Worm (Caenorhabditis elegans) whole organism, young adult: ENCODE results near the gene pph-4.2.

Experiments
- B0019.2 ChIP-seq: fragments of 200-800 bp; sonication (Bioruptor generic); conservative IDR thresholded peaks from 2 replicates; pipeline ENCODE4 v1.3.6; 2022; ENCODE audit warnings: missing genetic modification reagents, missing genetic modification characterization, missing compliant biosample characterization
- B0035.1 ChIP-seq: sonication (generic microtip); optimal IDR thresholded peaks from 2 replicates; lab custom pipeline; 2016; ENCODE audit warnings: missing genetic modification characterization, mild to moderate bottlenecking, missing compliant biosample characterization, missing genotype, missing genetic modification reagents
- B0261.1 ChIP-seq: sonication (generic microtip); optimal IDR thresholded peaks from 2 replicates; lab custom pipeline; 2016; ENCODE audit warnings: mild to moderate bottlenecking, missing genetic modification characterization, moderate library complexity, missing compliant biosample characterization
- F10E7.11 ChIP-seq: sonication (generic microtip); optimal IDR thresholded peaks from 2 replicates; lab custom pipeline; 2017; ENCODE audit warnings: mild to moderate bottlenecking, missing genetic modification characterization, moderate library complexity, missing compliant biosample characterization
- F23B12.7 ChIP-seq: sonication (generic microtip); optimal IDR thresholded peaks from 2 replicates; lab custom pipeline; 2017; ENCODE audit warnings: missing genetic modification characterization, mild to moderate bottlenecking, missing compliant biosample characterization, antibody characterized with exemption, moderate library complexity; ENCODE audit not compliant: insufficient read depth
- F37B4.10 ChIP-seq: fragments of 200-800 bp; sonication (Bioruptor generic); IDR thresholded peaks from 2 replicates; pipeline ENCODE4 v1.3.6; 2022; ENCODE audit warnings: missing genetic modification characterization, missing compliant biosample characterization
- F39B2.1 ChIP-seq: fragments of 200-800 bp; sonication (Bioruptor generic); IDR thresholded peaks from 2 replicates; pipeline ENCODE4 v1.3.6; 2022; ENCODE audit warnings: missing genetic modification reagents, missing genetic modification characterization, missing compliant biosample characterization
- T26A5.8 ChIP-seq: sonication (generic microtip); optimal IDR thresholded peaks from 2 replicates; lab custom pipeline; 2016; ENCODE audit warnings: missing genetic modification characterization, missing compliant biosample characterization
- Y79H2A.3 ChIP-seq: fragments of 200-800 bp; sonication (Bioruptor generic); conservative IDR thresholded peaks from 2 replicates; pipeline ENCODE4 v1.3.6; 2022; ENCODE audit warnings: missing genetic modification reagents, missing genetic modification characterization, missing compliant biosample characterization
- Y95B8A.8 ChIP-seq: fragments of 200-800 bp; sonication (Bioruptor generic); IDR thresholded peaks from 2 replicates; pipeline ENCODE4 v1.3.6; 2022; ENCODE audit warnings: missing genetic modification reagents, missing genetic modification characterization, missing compliant biosample characterization
- ZK185.1 ChIP-seq: sonication (generic microtip); optimal IDR thresholded peaks from 2 replicates; lab custom pipeline; 2016; ENCODE audit warnings: mild to moderate bottlenecking, missing genetic modification characterization, missing compliant biosample characterization; ENCODE audit not compliant: poor library complexity, severe bottlenecking
- ama-1 ChIP-seq, 3 experiments: fragments of 150-350 bp in 1 of 3; sonication (generic microtip) in 2 of 3; optimal IDR thresholded peaks; 2 replicates each; lab custom pipeline; 2014 to 2018; ENCODE audit warnings: missing biosample characterization in 2 of 3, missing genetic modification characterization in 2 of 3, missing genetic modification reagents in 2 of 3
- aptf-3 ChIP-seq: fragments of 200-800 bp; sonication (Bioruptor generic); IDR thresholded peaks from 2 replicates; pipeline ENCODE4 v1.3.6; 2022; ENCODE audit warnings: missing genetic modification characterization, missing compliant biosample characterization
- attf-3 ChIP-seq: fragments of 200-800 bp; sonication (Bioruptor generic); conservative IDR thresholded peaks from 2 replicates; pipeline ENCODE4 v1.3.6; 2022; ENCODE audit warnings: missing genetic modification reagents, missing genetic modification characterization, missing compliant biosample characterization
- attf-5 ChIP-seq: fragments of 200-800 bp; sonication (Bioruptor generic); optimal IDR thresholded peaks from 2 replicates; lab custom pipeline; 2018; ENCODE audit warnings: mild to moderate bottlenecking, missing genetic modification characterization, missing compliant biosample characterization
- bed-2 ChIP-seq: fragments of 200-800 bp; sonication (Bioruptor generic); IDR thresholded peaks from 2 replicates; pipeline ENCODE4 v1.3.6; 2022; ENCODE audit warnings: missing genetic modification reagents, missing genetic modification characterization, missing compliant biosample characterization
- ccch-3 ChIP-seq: fragments of 200-800 bp; sonication (Bioruptor generic); optimal IDR thresholded peaks from 2 replicates; lab custom pipeline; 2018; ENCODE audit warnings: mild to moderate bottlenecking, missing genetic modification characterization, missing compliant biosample characterization
- cebp-1 ChIP-seq, 2 experiments: fragments of 200-800 bp in 1 of 2; sonication (Bioruptor generic) in 1 of 2; sonication (generic microtip) in 1 of 2; IDR thresholded peaks in 1 of 2; optimal IDR thresholded peaks in 1 of 2; 2 replicates each; pipeline versions ENCODE4 v1.3.6 to Lab custom; 2017 to 2022; ENCODE audit warnings: missing compliant biosample characterization in 2 of 2, missing genetic modification characterization in 2 of 2, mild to moderate bottlenecking in 1 of 2, missing genetic modification reagents in 1 of 2, moderate library complexity in 1 of 2
- cebp-2 ChIP-seq: fragments of 200-800 bp; sonication (Bioruptor generic); IDR thresholded peaks from 2 replicates; pipeline ENCODE4 v1.3.6; 2022; ENCODE audit warnings: missing genetic modification characterization, missing compliant biosample characterization
- ceh-100 ChIP-seq: fragments of 200-800 bp; sonication (Bioruptor generic); IDR thresholded peaks from 2 replicates; pipeline ENCODE4 v1.3.6; 2022; ENCODE audit warnings: missing genetic modification reagents, missing genetic modification characterization, missing compliant biosample characterization
- ceh-27 ChIP-seq: fragments of 200-800 bp; sonication (Bioruptor generic); optimal IDR thresholded peaks from 2 replicates; lab custom pipeline; 2018; ENCODE audit warnings: mild to moderate bottlenecking, missing genetic modification characterization, moderate library complexity, missing compliant biosample characterization
- ceh-40 ChIP-seq: fragments of 200-800 bp; sonication (Bioruptor generic); IDR thresholded peaks from 2 replicates; pipeline ENCODE4 v1.3.6; 2022; ENCODE audit warnings: missing genetic modification characterization, missing compliant biosample characterization
- dox-1 ChIP-seq: fragments of 200-800 bp; sonication (Bioruptor generic); IDR thresholded peaks from 2 replicates; pipeline ENCODE4 v1.3.6; 2022; ENCODE audit warnings: missing genetic modification reagents, missing genetic modification characterization, missing compliant biosample characterization
- dpl-1 ChIP-seq: fragments of 150-350 bp; optimal IDR thresholded peaks from 2 replicates; lab custom pipeline; 2014; ENCODE audit warnings: missing biosample characterization, missing genetic modification reagents, missing genetic modification characterization
- efl-1 ChIP-seq: fragments of 150-350 bp; optimal IDR thresholded peaks from 2 replicates; lab custom pipeline; 2014; ENCODE audit warnings: missing biosample characterization, missing genetic modification reagents, missing genetic modification characterization
- egrh-3 ChIP-seq: fragments of 200-800 bp; sonication (Bioruptor generic); IDR thresholded peaks from 2 replicates; pipeline ENCODE4 v1.3.6; 2022; ENCODE audit warnings: missing genetic modification reagents, missing genetic modification characterization, missing compliant biosample characterization
- fkh-3 ChIP-seq: sonication (generic microtip); optimal IDR thresholded peaks from 2 replicates; lab custom pipeline; 2016; ENCODE audit warnings: mild to moderate bottlenecking, missing genetic modification characterization, missing compliant biosample characterization
- hlh-12 ChIP-seq: sonication (generic microtip); optimal IDR thresholded peaks from 2 replicates; lab custom pipeline; 2016; ENCODE audit warnings: missing genetic modification characterization, missing compliant biosample characterization
- hlh-26 ChIP-seq: fragments of 200-800 bp; sonication (Bioruptor generic); conservative IDR thresholded peaks from 2 replicates; pipeline ENCODE4 v1.3.6; 2022; ENCODE audit warnings: missing genetic modification reagents, missing genetic modification characterization, missing compliant biosample characterization
- hmg-20 ChIP-seq: fragments of 200-800 bp; sonication (Bioruptor generic); IDR thresholded peaks from 2 replicates; pipeline ENCODE4 v1.3.6; 2022; ENCODE audit warnings: missing genetic modification reagents, missing genetic modification characterization, missing compliant biosample characterization
- let-526 ChIP-seq: fragments of 200-800 bp; sonication (Bioruptor generic); IDR thresholded peaks from 2 replicates; pipeline ENCODE4 v1.3.6; 2022; ENCODE audit warnings: missing genetic modification reagents, missing genetic modification characterization, missing compliant biosample characterization
- lin-26 ChIP-seq: fragments of 200-800 bp; sonication (Bioruptor generic); IDR thresholded peaks from 2 replicates; pipeline ENCODE4 v1.3.6; 2022; ENCODE audit warnings: missing genetic modification reagents, missing genetic modification characterization, missing compliant biosample characterization
- lin-35 ChIP-seq, 3 experiments: fragments of 150-350 bp in 2 of 3; sonication (generic microtip) in 1 of 3; optimal IDR thresholded peaks; 2 replicates each; lab custom pipeline; 2014 to 2018; ENCODE audit warnings: missing biosample characterization in 3 of 3, missing genetic modification characterization in 3 of 3, missing genetic modification reagents in 3 of 3
- madf-10 ChIP-seq: sonication (generic microtip); optimal IDR thresholded peaks from 2 replicates; lab custom pipeline; 2016; ENCODE audit warnings: mild to moderate bottlenecking, missing genetic modification characterization, missing compliant biosample characterization
- nfyb-1 ChIP-seq: fragments of 200-800 bp; sonication (Bioruptor generic); IDR thresholded peaks from 2 replicates; pipeline ENCODE4 v1.3.6; 2022; ENCODE audit warnings: missing genetic modification reagents, missing genetic modification characterization, missing compliant biosample characterization
- nhr-179 ChIP-seq: sonication (generic microtip); optimal IDR thresholded peaks from 2 replicates; lab custom pipeline; 2016; ENCODE audit warnings: mild to moderate bottlenecking, missing genetic modification characterization, missing compliant biosample characterization
- rpc-1 ChIP-seq, 2 experiments: fragments of 150-350 bp in 1 of 2; sonication (generic microtip) in 1 of 2; optimal IDR thresholded peaks; 2 replicates each; lab custom pipeline; 2014 to 2018; ENCODE audit warnings: missing biosample characterization in 1 of 2, missing genetic modification characterization in 1 of 2, missing genetic modification reagents in 1 of 2, missing genotype in 1 of 2
- sea-2 ChIP-seq: fragments of 200-800 bp; sonication (Bioruptor generic); IDR thresholded peaks from 2 replicates; pipeline ENCODE4 v1.3.6; 2022; ENCODE audit warnings: missing genetic modification characterization, missing compliant biosample characterization
- sptf-2 ChIP-seq: fragments of 200-800 bp; sonication (Bioruptor generic); optimal IDR thresholded peaks from 2 replicates; lab custom pipeline; 2018; ENCODE audit warnings: mild to moderate bottlenecking, missing genetic modification characterization, missing compliant biosample characterization
- unc-62 ChIP-seq: fragments of 150-350 bp; optimal IDR thresholded peaks from 2 replicates; lab custom pipeline; 2014; ENCODE audit warnings: missing biosample characterization, missing genetic modification reagents, missing genetic modification characterization
- xnd-1 ChIP-seq: sonication (generic microtip); optimal IDR thresholded peaks from 2 replicates; lab custom pipeline; 2016; ENCODE audit warnings: missing genotype, missing genetic modification reagents, missing genetic modification characterization, missing compliant biosample characterization
- ztf-22 ChIP-seq: fragments of 200-800 bp; sonication (Bioruptor generic); optimal IDR thresholded peaks from 2 replicates; lab custom pipeline; 2018; ENCODE audit warnings: mild to moderate bottlenecking, missing genetic modification characterization, moderate library complexity, missing compliant biosample characterization
- ztf-25 ChIP-seq: fragments of 200-800 bp; sonication (Bioruptor generic); IDR thresholded peaks from 2 replicates; pipeline ENCODE4 v1.3.6; 2022; ENCODE audit warnings: missing genetic modification reagents, missing genetic modification characterization, missing compliant biosample characterization
- ztf-26 ChIP-seq: sonication (generic microtip); optimal IDR thresholded peaks from 2 replicates; lab custom pipeline; 2017; ENCODE audit warnings: missing genetic modification characterization, missing compliant biosample characterization
- ztf-28 ChIP-seq: fragments of 200-800 bp; sonication (Bioruptor generic); IDR thresholded peaks from 2 replicates; pipeline ENCODE4 v1.3.6; 2022; ENCODE audit warnings: missing genetic modification reagents, missing genetic modification characterization, missing compliant biosample characterization

pph-4.2 gene

DNA sequence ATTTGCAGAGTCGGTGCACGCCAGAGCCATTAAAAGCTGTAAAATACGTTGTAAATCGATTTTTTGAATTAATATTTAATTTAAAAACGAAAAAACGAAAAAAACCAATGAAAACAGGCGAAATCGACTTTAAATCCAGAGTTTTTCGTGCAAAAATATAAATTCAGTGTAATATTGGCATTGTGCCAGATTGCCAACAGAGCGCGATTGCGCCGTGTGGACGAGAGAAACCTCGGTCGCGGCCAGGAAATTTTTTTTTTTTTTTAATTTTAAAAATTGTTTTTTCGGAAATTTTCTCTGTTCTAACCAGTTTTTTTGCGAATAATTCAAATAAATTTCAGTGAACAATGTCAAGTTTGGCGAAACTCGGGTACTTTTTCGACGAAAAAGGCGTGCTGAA, 25.7 kb downstream of the pph-4.2 start, which contains the start of the genes pph-4.1 and Y75B8A.31 (continued):
- no peak for TF ChIP-seq ZK185.1 (tag; lab: Kevin White, UChicago)
- TF ChIP-seq efl-1 (GFP tag; lab: Kevin White, UChicago), result peak; percentile 42
- TF ChIP-seq ztf-28, result peak; percentile 74; the same call in 1 of the 2 replicates
- TF ChIP-seq hlh-26 (GFP tag; lab: Robert Waterston, UW), result no peak
- no peak for TF ChIP-seq hlh-12 (tag; lab: Kevin White, UChicago)
- peak; percentile 73 for TF ChIP-seq F23B12.7 (tag; lab: Kevin White, UChicago)
- TF ChIP-seq F10E7.11 (tag; lab: Kevin White, UChicago), result no peak
- TF ChIP-seq rpc-1 (optimal IDR thresholded peaks at IDR 0.05; lab: Kevin White, UChicago), result no peak
- TF ChIP-seq rpc-1 (tag; optimal IDR thresholded peaks at IDR 0.05; lab: Kevin White, UChicago), result no peak
- TF ChIP-seq xnd-1, result peak; percentile 36
- no peak for TF ChIP-seq egrh-3 (GFP tag; lab: Robert Waterston, UW)
- no peak for TF ChIP-seq aptf-3 (GFP tag; lab: Robert Waterston, UW)
- TF ChIP-seq dpl-1 (GFP tag; lab: Kevin White, UChicago), result peak; percentile 11
- TF ChIP-seq attf-5, result peak; percentile 85
- TF ChIP-seq T26A5.8 (tag; lab: Kevin White, UChicago), result no peak
- TF ChIP-seq lin-26, result no peak
- TF ChIP-seq nfyb-1, result peak; percentile 61; the same call in 1 of the 2 replicates
- TF ChIP-seq F39B2.1 (GFP tag; lab: Robert Waterston, UW), result no peak
- TF ChIP-seq Y79H2A.3 (GFP tag; lab: Robert Waterston, UW), result no peak
- 0 out of 2 replicates have a peak, but pooled peaks have one; percentile 48 for TF ChIP-seq let-526 (GFP tag; lab: Robert Waterston, UW)
- TF ChIP-seq ccch-3 (GFP tag; lab: Kevin White, UChicago), result no peak
- 0 out of 2 replicates have a peak, but pooled peaks have one; percentile 15 for TF ChIP-seq hmg-20 (GFP tag; lab: Robert Waterston, UW)
- no peak for TF ChIP-seq fkh-3 (tag; lab: Kevin White, UChicago)
- no peak for TF ChIP-seq ztf-25 (GFP tag; lab: Robert Waterston, UW)
- TF ChIP-seq ztf-26 (tag; lab: Kevin White, UChicago), result peak; percentile 42
- no peak for TF ChIP-seq F37B4.10 (GFP tag; lab: Robert Waterston, UW)
- TF ChIP-seq B0035.1 (tag; lab: Kevin White, UChicago), result no peak
- TF ChIP-seq B0019.2 (GFP tag; lab: Robert Waterston, UW), result peak; percentile 69
- TF ChIP-seq sea-2, result no peak
- no peak for TF ChIP-seq cebp-2
- TF ChIP-seq ceh-27 (GFP tag; lab: Kevin White, UChicago), result peak; percentile 66

- TF ChIP-seq lin-35 (GFP tag; optimal IDR thresholded peaks at IDR 0.05; lab: Kevin White, UChicago), result no peak
- TF ChIP-seq dox-1 (GFP tag; lab: Robert Waterston, UW), result no peak
- TF ChIP-seq aptf-3 (GFP tag; lab: Robert Waterston, UW), result no peak
- no peak for TF ChIP-seq madf-10 (tag; lab: Kevin White, UChicago)
- TF ChIP-seq F39B2.1 (GFP tag; lab: Robert Waterston, UW), result no peak
- no peak for TF ChIP-seq attf-3 (GFP tag; lab: Robert Waterston, UW)
- no peak for TF ChIP-seq ama-1 (optimal IDR thresholded peaks at IDR 0.05; lab: Kevin White, UChicago)
- no peak for TF ChIP-seq ama-1 (GFP tag; optimal IDR thresholded peaks at IDR 0.05; lab: Kevin White, UChicago)
- TF ChIP-seq ceh-100 (GFP tag; lab: Robert Waterston, UW), result no peak
- no peak for TF ChIP-seq bed-2 (GFP tag; lab: Robert Waterston, UW)
- TF ChIP-seq sptf-2 (GFP tag; lab: Kevin White, UChicago), result no peak
- no peak for TF ChIP-seq Y95B8A.8 (GFP tag; lab: Robert Waterston, UW)
- no peak for TF ChIP-seq unc-62
- TF ChIP-seq B0261.1 (tag; lab: Kevin White, UChicago), result no peak
- no peak for TF ChIP-seq cebp-1 (GFP tag; IDR thresholded peaks at IDR 0.05; lab: Robert Waterston, UW)
- no peak for TF ChIP-seq cebp-1 (tag; optimal IDR thresholded peaks at IDR 0.05; lab: Kevin White, UChicago)
- TF ChIP-seq ztf-22 (GFP tag; lab: Kevin White, UChicago), result no peak
- TF ChIP-seq ceh-40 (GFP tag; lab: Robert Waterston, UW), result no peak
- no peak for TF ChIP-seq hlh-12 (tag; lab: Kevin White, UChicago)
- no peak for TF ChIP-seq B0035.1 (tag; lab: Kevin White, UChicago)
- no peak for TF ChIP-seq nhr-179
Measured at ce11 chrIII:12349027-12349426, 28.0 kb downstream of the pph-4.2 start.
